Fruit fly (Drosophila melanogaster) Kc167 (cell line): ENCODE measurements around the gene Cpr64Aa.

Experiments used
- Myc ChIP-seq: fragments of >200 bp; optimal IDR thresholded peaks from 2 replicates; lab custom pipeline; 2017; ENCODE audit warnings: missing external identifiers
- Sin3A ChIP-seq: fragments of >200 bp; optimal IDR thresholded peaks from 2 replicates; lab custom pipeline; 2018; ENCODE audit warnings: missing external identifiers
- h ChIP-seq: fragments of >200 bp; optimal IDR thresholded peaks from 3 replicates; lab custom pipeline; 2018; ENCODE audit warnings: missing external identifiers
- insv ChIP-seq: fragments of >200 bp; optimal IDR thresholded peaks from 3 replicates; lab custom pipeline; 2018; ENCODE audit warnings: missing external identifiers
- psq ChIP-seq: fragments of >200 bp; optimal IDR thresholded peaks from 2 replicates; lab custom pipeline; 2017; ENCODE audit warnings: missing external identifiers
- ttk ChIP-seq: sonication (Bioruptor generic); optimal IDR thresholded peaks from 2 replicates; lab custom pipeline; 2017; ENCODE audit warnings: missing external identifiers

Gene Cpr64Aa

DNA sequence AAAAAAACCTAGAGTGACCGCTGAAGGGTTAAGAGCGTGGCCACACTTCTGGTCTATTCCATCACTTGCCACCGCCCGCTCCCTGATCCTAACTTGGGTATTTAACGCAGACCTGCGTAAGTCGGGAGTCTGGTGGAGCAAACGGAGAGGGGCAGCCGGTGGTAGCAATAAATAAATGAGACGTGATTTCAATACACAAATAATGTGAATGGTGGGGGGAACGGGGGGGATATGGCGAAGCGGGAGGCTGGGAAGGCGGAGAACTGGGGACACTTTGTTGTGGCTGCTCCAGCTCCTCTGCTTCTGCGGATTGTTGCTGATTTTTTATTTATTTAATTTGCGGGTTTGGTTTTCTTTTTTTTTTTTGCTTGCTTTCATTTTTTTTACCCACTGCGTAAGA is 51.1 kb downstream of the Cpr64Aa start:
- TF ChIP-seq insv (lab: Kevin White, UChicago) (no peak), h (no peak), Sin3A (lab: Kevin White, UChicago) (no peak), Myc (lab: Kevin White, UChicago) (no peak), psq (lab: Kevin White, UChicago) (no peak), ttk (lab: Kevin White, UChicago) (no peak)
